Worm (Caenorhabditis elegans) whole organism, young adult: ENCODE results near the gene Y102A11A.5.

Source experiments
- B0261.1 ChIP-seq: sonication (generic microtip); optimal IDR thresholded peaks from 2 replicates; lab custom pipeline; 2016; ENCODE audit warnings: mild to moderate bottlenecking, missing genetic modification characterization, moderate library complexity, missing compliant biosample characterization
- C06A6.2 ChIP-seq: fragments of 200-800 bp; sonication (Bioruptor generic); conservative IDR thresholded peaks from 2 replicates; pipeline ENCODE4 v1.3.6; 2022; ENCODE audit warnings: missing genetic modification characterization, missing compliant biosample characterization
- C17E4.6 ChIP-seq: fragments of 200-800 bp; sonication (Bioruptor generic); IDR thresholded peaks from 2 replicates; pipeline ENCODE4 v1.3.6; 2022; ENCODE audit warnings: missing genetic modification reagents, missing genetic modification characterization, missing compliant biosample characterization
- F33H1.4 ChIP-seq: fragments of 200-800 bp; sonication (Bioruptor generic); IDR thresholded peaks from 2 replicates; pipeline ENCODE4 v1.3.6; 2022; ENCODE audit warnings: missing genetic modification reagents, missing genetic modification characterization, missing compliant biosample characterization
- F37B4.10 ChIP-seq: fragments of 200-800 bp; sonication (Bioruptor generic); IDR thresholded peaks from 2 replicates; pipeline ENCODE4 v1.3.6; 2022; ENCODE audit warnings: missing genetic modification characterization, missing compliant biosample characterization
- F52B5.7 ChIP-seq: sonication (generic microtip); optimal IDR thresholded peaks from 2 replicates; lab custom pipeline; 2016; ENCODE audit warnings: mild to moderate bottlenecking, missing genetic modification characterization, missing compliant biosample characterization
- K11D2.4 ChIP-seq: fragments of 200-800 bp; sonication (Bioruptor generic); IDR thresholded peaks from 2 replicates; pipeline ENCODE4 v1.3.6; 2022; ENCODE audit warnings: missing genetic modification reagents, missing genetic modification characterization, missing compliant biosample characterization
- K12H6.12 ChIP-seq: fragments of 200-800 bp; sonication (Bioruptor generic); optimal IDR thresholded peaks from 2 replicates; lab custom pipeline; 2018; ENCODE audit warnings: mild to moderate bottlenecking, missing genetic modification characterization, missing compliant biosample characterization
- Y53F4B.3 ChIP-seq: fragments of 200-800 bp; sonication (Bioruptor generic); IDR thresholded peaks from 2 replicates; pipeline ENCODE4 v1.3.6; 2022; ENCODE audit warnings: missing genetic modification reagents, missing genetic modification characterization, missing compliant biosample characterization
- Y67H2A.10 ChIP-seq: fragments of 200-800 bp; sonication (Bioruptor generic); conservative IDR thresholded peaks from 2 replicates; pipeline ENCODE4 v1.3.6; 2022; ENCODE audit warnings: missing genetic modification reagents, missing genetic modification characterization, missing compliant biosample characterization
- ccch-3 ChIP-seq: fragments of 200-800 bp; sonication (Bioruptor generic); optimal IDR thresholded peaks from 2 replicates; lab custom pipeline; 2018; ENCODE audit warnings: mild to moderate bottlenecking, missing genetic modification characterization, missing compliant biosample characterization
- cebp-2 ChIP-seq: fragments of 200-800 bp; sonication (Bioruptor generic); IDR thresholded peaks from 2 replicates; pipeline ENCODE4 v1.3.6; 2022; ENCODE audit warnings: missing genetic modification characterization, missing compliant biosample characterization
- ceh-91 ChIP-seq: fragments of 200-800 bp; sonication (Bioruptor generic); IDR thresholded peaks from 2 replicates; pipeline ENCODE4 v1.3.6; 2022; ENCODE audit warnings: missing genetic modification reagents, missing genetic modification characterization, missing compliant biosample characterization
- chd-7 ChIP-seq: sonication (generic microtip); optimal IDR thresholded peaks from 2 replicates; lab custom pipeline; 2016; ENCODE audit warnings: mild to moderate bottlenecking, missing genetic modification characterization, moderate library complexity, missing compliant biosample characterization
- dpl-1 ChIP-seq: fragments of 150-350 bp; optimal IDR thresholded peaks from 2 replicates; lab custom pipeline; 2014; ENCODE audit warnings: missing biosample characterization, missing genetic modification reagents, missing genetic modification characterization
- egl-18 ChIP-seq: fragments of 200-800 bp; sonication (Bioruptor generic); IDR thresholded peaks from 2 replicates; pipeline ENCODE4 v1.3.6; 2022; ENCODE audit warnings: missing genetic modification reagents, missing genetic modification characterization, missing compliant biosample characterization
- egrh-3 ChIP-seq: fragments of 200-800 bp; sonication (Bioruptor generic); IDR thresholded peaks from 2 replicates; pipeline ENCODE4 v1.3.6; 2022; ENCODE audit warnings: missing genetic modification reagents, missing genetic modification characterization, missing compliant biosample characterization
- ets-4 ChIP-seq: fragments of 200-800 bp; sonication (Bioruptor generic); optimal IDR thresholded peaks from 2 replicates; lab custom pipeline; 2018; ENCODE audit warnings: mild to moderate bottlenecking, missing genetic modification characterization, missing compliant biosample characterization
- hsf-1 ChIP-seq: fragments of 200-800 bp; sonication (Bioruptor generic); IDR thresholded peaks from 2 replicates; pipeline ENCODE4 v1.3.6; 2022; ENCODE audit warnings: missing genetic modification reagents, missing genetic modification characterization, missing compliant biosample characterization
- lin-35 ChIP-seq, 3 experiments: fragments of 150-350 bp in 2 of 3; sonication (generic microtip) in 1 of 3; optimal IDR thresholded peaks; 2 replicates each; lab custom pipeline; 2014 to 2018; ENCODE audit warnings: missing biosample characterization in 3 of 3, missing genetic modification characterization in 3 of 3, missing genetic modification reagents in 3 of 3
- madf-8 ChIP-seq: fragments of 200-800 bp; sonication (Bioruptor generic); conservative IDR thresholded peaks from 2 replicates; pipeline ENCODE4 v1.3.6; 2022; ENCODE audit warnings: missing genetic modification reagents, missing genetic modification characterization, missing compliant biosample characterization
- mcd-1 ChIP-seq: fragments of 200-800 bp; sonication (Bioruptor generic); IDR thresholded peaks from 2 replicates; pipeline ENCODE4 v1.3.6; 2022; ENCODE audit warnings: missing genetic modification reagents, missing genetic modification characterization, missing compliant biosample characterization
- nfya-1 ChIP-seq: sonication (generic microtip); optimal IDR thresholded peaks from 2 replicates; lab custom pipeline; 2017; ENCODE audit warnings: antibody characterized with exemption, missing compliant biosample characterization, missing genetic modification characterization, borderline replicate concordance; ENCODE audit not compliant: insufficient read depth
- nhr-27 ChIP-seq: fragments of 200-800 bp; sonication (Bioruptor generic); optimal IDR thresholded peaks from 2 replicates; lab custom pipeline; 2018; ENCODE audit warnings: mild to moderate bottlenecking, missing genetic modification characterization, moderate library complexity, missing compliant biosample characterization
- nhr-80 ChIP-seq: sonication (generic microtip); optimal IDR thresholded peaks from 2 replicates; lab custom pipeline; 2016; ENCODE audit warnings: missing genetic modification characterization, missing compliant biosample characterization
- rcor-1 ChIP-seq: fragments of 200-800 bp; sonication (Bioruptor generic); IDR thresholded peaks from 2 replicates; pipeline ENCODE4 v1.3.6; 2022; ENCODE audit warnings: missing genetic modification reagents, missing genetic modification characterization, missing compliant biosample characterization
- rec-8 ChIP-seq, 2 experiments: sonication (generic microtip); optimal IDR thresholded peaks; 2 replicates each; lab custom pipeline; 2016; ENCODE audit warnings: mild to moderate bottlenecking in 2 of 2, missing genetic modification characterization in 2 of 2, missing genetic modification reagents in 2 of 2, missing genotype in 2 of 2, missing biosample characterization in 1 of 2, missing compliant biosample characterization in 1 of 2, moderate library complexity in 1 of 2
- sptf-2 ChIP-seq: fragments of 200-800 bp; sonication (Bioruptor generic); optimal IDR thresholded peaks from 2 replicates; lab custom pipeline; 2018; ENCODE audit warnings: mild to moderate bottlenecking, missing genetic modification characterization, missing compliant biosample characterization
- ztf-18 ChIP-seq: sonication (generic microtip); optimal IDR thresholded peaks from 2 replicates; lab custom pipeline; 2016; ENCODE audit warnings: missing genotype, mild to moderate bottlenecking, missing genetic modification characterization, missing compliant biosample characterization

Gene Y102A11A.5

ce11 chrX:2057828-2058418, 26.5 kb upstream of the Y102A11A.5 start (continued):
- TF ChIP-seq mcd-1 (GFP tag; lab: Robert Waterston, UW): peak; percentile 61; the same call in 1 of the 2 replicates

- peak; percentile 90 for TF ChIP-seq egrh-3 (GFP tag; lab: Robert Waterston, UW)
- TF ChIP-seq Y53F4B.3 (GFP tag; lab: Robert Waterston, UW): peak; percentile 61; the same call in 1 of the 2 replicates
These were observed 25.5 kb upstream of the Y102A11A.5 start for ce11 chrX:2056875-2057274.

ce11 chrX:2051602-2052001, 20.2 kb upstream of the Y102A11A.5 start, which contains the start of gene Y102A11A.1:
Gene Y102A11A.1, plus strand, starts transcription at chrX:2051824.
- no peak for TF ChIP-seq Y53F4B.3 (GFP tag; lab: Robert Waterston, UW)
- peak; percentile 39 for TF ChIP-seq nhr-80

ce11 chrX:2050212-2050611, 18.8 kb upstream of the Y102A11A.5 start:
- TF ChIP-seq cebp-2 (GFP tag; lab: Robert Waterston, UW) (no peak), F37B4.10 (no peak), rec-8 (tag; optimal IDR thresholded peaks at IDR 0.05; lab: Kevin White, UChicago) (no peak), ztf-18 (tag; lab: Kevin White, UChicago) (no peak), nhr-27 (no peak), ets-4 (GFP tag; lab: Kevin White, UChicago) (no peak), Y53F4B.3 (GFP tag; lab: Robert Waterston, UW) (no peak), C17E4.6 (GFP tag; lab: Robert Waterston, UW) (no peak), mcd-1 (GFP tag; lab: Robert Waterston, UW) (no peak), chd-7 (no peak), nfya-1 (no peak), madf-8 (no peak), hsf-1 (GFP tag; lab: Robert Waterston, UW) (no peak), ceh-91 (GFP tag; lab: Robert Waterston, UW) (no peak), K11D2.4 (no peak), sptf-2 (GFP tag; lab: Kevin White, UChicago) (no peak), lin-35 (GFP tag; optimal IDR thresholded peaks at IDR 0.05; lab: Kevin White, UChicago) (no peak), C06A6.2 (GFP tag; lab: Robert Waterston, UW) (no peak), Y67H2A.10 (GFP tag; lab: Robert Waterston, UW) (no peak)

- TF ChIP-seq cebp-2 (GFP tag; lab: Robert Waterston, UW) (no peak), B0261.1 (no peak), rcor-1 (GFP tag; lab: Robert Waterston, UW) (no peak), egl-18 (GFP tag; lab: Robert Waterston, UW) (no peak), ccch-3 (GFP tag; lab: Kevin White, UChicago) (no peak), F52B5.7 (tag; lab: Kevin White, UChicago) (no peak), dpl-1 (no peak), F33H1.4 (GFP tag; lab: Robert Waterston, UW) (no peak), K12H6.12 (tag; lab: Kevin White, UChicago) (no peak)
These were observed 17.5 kb upstream of the Y102A11A.5 start for ce11 chrX:2048865-2049405.
